Fruit fly (Drosophila melanogaster): ENCODE data around the gene CG1486.

CG1486 gene

DNA sequence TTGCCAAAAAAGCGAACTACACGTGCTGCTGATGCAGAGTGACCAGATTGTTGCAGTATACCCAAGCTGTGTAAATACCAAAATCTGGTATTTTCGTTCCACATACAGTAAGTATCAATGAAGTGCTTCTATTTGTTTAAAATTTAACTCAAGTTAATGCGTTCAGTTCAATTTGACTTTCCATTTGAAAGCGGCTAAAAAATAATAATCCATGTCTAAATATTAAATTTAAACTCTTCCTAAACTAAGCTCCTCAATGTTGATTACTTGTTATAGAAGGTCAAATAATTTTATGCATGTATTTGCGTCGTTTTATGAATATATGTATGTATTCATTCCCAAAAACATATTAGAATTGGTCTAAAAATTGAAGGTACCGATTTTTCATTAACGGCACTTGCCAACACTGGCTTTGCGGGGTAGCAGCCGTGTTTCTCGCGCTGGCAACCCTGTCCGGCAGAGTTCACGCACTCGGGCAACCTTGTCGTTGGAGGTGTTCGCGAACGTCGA lies 26.0 kb downstream of the CG1486 start, which contains the start of the genes peng and sol (continued):
- TF ChIP-seq nmo (GFP tag; optimal IDR thresholded peaks at IDR 0.05) (peak; percentile 85), CG12071 (GFP tag; optimal IDR thresholded peaks at IDR 0.05) (no peak), HLHmδ (GFP tag; optimal IDR thresholded peaks at IDR 0.05) (peak; percentile 43), Dbx (GFP tag; IDR thresholded peaks at IDR 0.05) (no peak), Dll (GFP tag; IDR thresholded peaks at IDR 0.05; ENCODE audit: partially characterized antibody) (0 out of 4 replicates have a peak, but pooled peaks have one; percentile 30), MTF-1 (GFP tag; optimal IDR thresholded peaks at IDR 0.05; ENCODE audit: borderline replicate concordance) (no peak), kni (GFP tag; optimal IDR thresholded peaks at IDR 0.05) (no peak), CG10543 (GFP tag; optimal IDR thresholded peaks at IDR 0.05) (peak; percentile 38), oc (tag; optimal IDR thresholded peaks at IDR 0.05) (no peak), B-H2 (GFP tag; optimal IDR thresholded peaks at IDR 0.05) (peak; percentile 51), sr (GFP tag; IDR thresholded peaks at IDR 0.05) (no peak), ato (GFP tag; IDR thresholded peaks at IDR 0.05; ENCODE audit: partially characterized antibody) (no peak), CG31224 (GFP tag; IDR thresholded peaks at IDR 0.05) (no peak; the same call in 1 of the 2 replicates), CG1603 (tag; optimal IDR thresholded peaks at IDR 0.05) (peak; percentile 42), CG4282 (GFP tag; optimal IDR thresholded peaks at IDR 0.05) (peak; percentile 34), CG12942 (GFP tag; optimal IDR thresholded peaks at IDR 0.05) (peak; percentile 78), sob (GFP tag; IDR thresholded peaks at IDR 0.05) (peak; percentile 72), Xrp1 (GFP tag; IDR thresholded peaks at IDR 0.05) (peak; percentile 56), exex (tag; optimal IDR thresholded peaks at IDR 0.05) (no peak), Xbp1 (GFP tag; optimal IDR thresholded peaks at IDR 0.05) (peak; percentile 84), CG30020 (tag; optimal IDR thresholded peaks at IDR 0.05) (peak; percentile 56), Lhr (GFP tag; optimal IDR thresholded peaks at IDR 0.05) (peak; percentile 80), CG8359 (GFP tag; optimal IDR thresholded peaks at IDR 0.05; ENCODE audit: borderline replicate concordance) (peak; percentile 10), org-1 (GFP tag; optimal IDR thresholded peaks at IDR 0.05) (peak; percentile 59), bowl (GFP tag; IDR thresholded peaks at IDR 0.05) (no peak), CG18476 (GFP tag; optimal IDR thresholded peaks at IDR 0.05) (peak; percentile 69), lola (GFP tag; optimal IDR thresholded peaks at IDR 0.05) (peak in 1 of 3 experiments; percentile 66), CG18764 (GFP tag; optimal IDR thresholded peaks at IDR 0.05) (peak; percentile 53), Ada2b (GFP tag; IDR thresholded peaks at IDR 0.05) (peak; percentile 59), CG31365 (tag; optimal IDR thresholded peaks at IDR 0.05) (no peak), Dip3 (GFP tag; optimal IDR thresholded peaks at IDR 0.05) (peak; percentile 76), luna (GFP tag; optimal IDR thresholded peaks at IDR 0.05) (peak; percentile 32), Hr39 (optimal IDR thresholded peaks at IDR 0.05) (no peak), CG10959 (GFP tag; IDR thresholded peaks at IDR 0.05) (no peak), CG32532 (GFP tag; IDR thresholded peaks at IDR 0.05) (peak; percentile 62), CG6854 (GFP tag; optimal IDR thresholded peaks at IDR 0.05) (peak; percentile 38), gcm (GFP tag; optimal IDR thresholded peaks at IDR 0.05) (peak; percentile 45), odd (GFP tag; optimal IDR thresholded peaks at IDR 0.05) (peak; percentile 24), wek (GFP tag; optimal IDR thresholded peaks at IDR 0.05) (no peak), Myb (GFP tag; optimal IDR thresholded peaks at IDR 0.05) (peak; percentile 44), cad (GFP tag; optimal IDR thresholded peaks at IDR 0.05) (no peak), BtbVII (GFP tag; optimal IDR thresholded peaks at IDR 0.05) (peak; percentile 47), gt (GFP tag; IDR thresholded peaks at IDR 0.05) (no peak; the same call in 1 of the 2 replicates), CG8478 (optimal IDR thresholded peaks at IDR 0.05) (no peak), CG6791 (GFP tag; IDR thresholded peaks at IDR 0.05; ENCODE audit: partially characterized antibody) (peak; percentile 73), en (GFP tag; optimal IDR thresholded peaks at IDR 0.05) (peak; percentile 38), CG17328 (GFP tag; IDR thresholded peaks at IDR 0.05) (peak; percentile 36), CG11696 (GFP tag; IDR thresholded peaks at IDR 0.05) (no peak), CG9876 (GFP tag; optimal IDR thresholded peaks at IDR 0.05) (peak; percentile 45), Dek (tag; optimal IDR thresholded peaks at IDR 0.05) (peak; percentile 66)
